Fruit fly (Drosophila melanogaster): ENCODE results near the gene ich.

The ich gene

DNA sequence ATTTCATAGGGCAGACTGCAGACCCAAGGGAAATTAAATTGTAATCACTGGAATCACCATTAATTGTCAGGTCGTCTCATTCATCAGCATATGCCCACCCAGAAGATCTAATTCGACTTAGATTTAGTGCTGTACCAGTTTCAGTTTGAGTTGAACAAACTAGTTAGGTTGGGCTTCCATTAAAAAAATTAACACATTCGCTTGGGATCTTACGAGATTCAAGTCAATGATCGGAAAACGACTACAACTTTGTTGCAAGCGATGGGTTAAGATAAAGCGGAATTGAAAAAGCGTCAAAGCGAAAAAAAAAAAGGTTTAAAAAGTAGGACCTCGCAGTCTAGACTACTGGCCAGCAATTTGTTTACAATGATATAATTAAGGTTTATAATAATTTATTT, 36.3 kb downstream of the ich start:
- TF ChIP-seq sage (GFP tag; optimal IDR thresholded peaks at IDR 0.05) (no peak), lola (GFP tag; optimal IDR thresholded peaks at IDR 0.05) (no peak), Hr78 (GFP tag; optimal IDR thresholded peaks at IDR 0.05) (no peak), CrebA (GFP tag; optimal IDR thresholded peaks at IDR 0.05; ENCODE audit: borderline replicate concordance) (no peak), usp (GFP tag; optimal IDR thresholded peaks at IDR 0.05) (no peak), rgr (GFP tag; optimal IDR thresholded peaks at IDR 0.05) (no peak), pan (optimal IDR thresholded peaks at IDR 0.05) (no peak), GATAd (GFP tag; optimal IDR thresholded peaks at IDR 0.05) (no peak), Myc (optimal IDR thresholded peaks at IDR 0.05) (no peak), Dfd (GFP tag; optimal IDR thresholded peaks at IDR 0.05) (no peak), Mio (GFP tag; optimal IDR thresholded peaks at IDR 0.05) (no peak), brk (GFP tag; optimal IDR thresholded peaks at IDR 0.05) (no peak)

DNA sequence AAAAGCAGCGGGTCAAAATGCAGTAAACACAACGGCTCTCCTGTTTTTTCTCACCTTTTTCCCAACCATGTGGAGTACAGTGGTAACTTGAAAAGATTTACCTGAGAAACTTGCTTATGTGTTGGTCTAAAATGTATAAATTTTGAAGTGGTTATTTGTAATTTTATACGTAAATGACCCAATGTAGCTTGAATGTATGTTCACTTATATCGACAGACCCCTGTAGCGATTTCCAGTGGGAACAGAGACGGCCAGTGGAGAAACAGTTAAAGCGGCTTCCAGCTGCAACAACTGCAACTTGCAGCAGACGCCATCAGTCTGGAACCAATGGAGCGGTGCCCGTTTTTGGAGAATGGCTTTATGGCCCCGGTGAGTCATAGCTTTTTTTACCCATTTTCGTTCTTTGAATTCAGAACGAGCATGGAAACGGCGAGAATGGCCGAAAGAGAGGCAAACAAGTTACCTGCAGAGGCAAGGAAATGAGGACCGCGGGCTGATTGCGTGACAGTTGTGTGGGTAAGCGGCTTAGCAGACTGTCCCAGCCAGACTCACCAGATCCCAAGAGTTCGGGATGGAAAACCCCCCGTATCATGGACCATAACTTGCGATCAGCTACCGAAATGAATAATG, 36.8 kb downstream of the ich start:
- TF ChIP-seq N (GFP tag; optimal IDR thresholded peaks at IDR 0.05) (no peak), Vsx2 (GFP tag; optimal IDR thresholded peaks at IDR 0.05; ENCODE audit: partially characterized antibody) (peak; percentile 7), Rel (GFP tag; optimal IDR thresholded peaks at IDR 0.05) (peak; percentile 64), Rel (tag; optimal IDR thresholded peaks at IDR 0.05) (peak; percentile 75), fru (GFP tag; optimal IDR thresholded peaks at IDR 0.05) (peak; percentile 94), Sp1 (GFP tag; optimal IDR thresholded peaks at IDR 0.05) (peak; percentile 90), jim (GFP tag; optimal IDR thresholded peaks at IDR 0.05) (no peak), GATAd (GFP tag; optimal IDR thresholded peaks at IDR 0.05) (peak; percentile 64), lola (GFP tag; optimal IDR thresholded peaks at IDR 0.05) (no peak), dl (GFP tag; optimal IDR thresholded peaks at IDR 0.05; ENCODE audit: insufficient read depth in 1 of 2, partially characterized antibody in 2 of 2) (no peak), tai (GFP tag; optimal IDR thresholded peaks at IDR 0.05) (peak; percentile 91), Hr83 (GFP tag; optimal IDR thresholded peaks at IDR 0.05; ENCODE audit: poor library complexity, severe bottlenecking) (peak; percentile 69), Hnf4 (GFP tag; optimal IDR thresholded peaks at IDR 0.05) (peak; percentile 96), ey (GFP tag; optimal IDR thresholded peaks at IDR 0.05) (peak; percentile 94), HLH106 (tag; optimal IDR thresholded peaks at IDR 0.05) (peak; percentile 96), woc (GFP tag; optimal IDR thresholded peaks at IDR 0.05) (peak; percentile 93), br (GFP tag; optimal IDR thresholded peaks at IDR 0.05) (peak; percentile 94), Hr78 (GFP tag; optimal IDR thresholded peaks at IDR 0.05) (no peak), Myc (optimal IDR thresholded peaks at IDR 0.05) (no peak), psq (GFP tag; optimal IDR thresholded peaks at IDR 0.05) (peak; percentile 95), Abd-B (GFP tag; optimal IDR thresholded peaks at IDR 0.05) (no peak), brk (GFP tag; optimal IDR thresholded peaks at IDR 0.05) (peak; percentile 90), CG9705 (GFP tag; optimal IDR thresholded peaks at IDR 0.05) (peak; percentile 97), Dif (GFP tag; optimal IDR thresholded peaks at IDR 0.05; ENCODE audit: partially characterized antibody) (no peak), usp (GFP tag; optimal IDR thresholded peaks at IDR 0.05) (no peak), OdsH (GFP tag; optimal IDR thresholded peaks at IDR 0.05) (peak; percentile 90), pan (optimal IDR thresholded peaks at IDR 0.05) (no peak), CrebA (GFP tag; optimal IDR thresholded peaks at IDR 0.05; ENCODE audit: borderline replicate concordance) (peak; percentile 70), dsf (GFP tag; optimal IDR thresholded peaks at IDR 0.05; ENCODE audit: borderline replicate concordance) (peak; percentile 59), sage (GFP tag; optimal IDR thresholded peaks at IDR 0.05) (peak; percentile 95), CG32264 (GFP tag; optimal IDR thresholded peaks at IDR 0.05) (peak; percentile 80), rgr (GFP tag; optimal IDR thresholded peaks at IDR 0.05) (peak; percentile 92), Jra (GFP tag; optimal IDR thresholded peaks at IDR 0.05) (peak; percentile 86), Mio (GFP tag; optimal IDR thresholded peaks at IDR 0.05) (no peak), Dfd (GFP tag; optimal IDR thresholded peaks at IDR 0.05) (no peak), sv (GFP tag; optimal IDR thresholded peaks at IDR 0.05) (no peak), h (GFP tag; optimal IDR thresholded peaks at IDR 0.05) (peak; percentile 96), dmrt93B (GFP tag; optimal IDR thresholded peaks at IDR 0.05) (peak; percentile 75), foxo (GFP tag; optimal IDR thresholded peaks at IDR 0.05) (peak; percentile 69 to 94)
